Worm (Caenorhabditis elegans) whole organism, L4 larva: Measurements from ENCODE around the gene Y19D2B.1.
A peak's percentile ranks its signal among the peaks of the same experiment; 100 is the strongest.

Experiments used
- F10B5.3 ChIP-seq: sonication (generic microtip); optimal IDR thresholded peaks from 2 replicates; lab custom pipeline; 2016; ENCODE audit warnings: mild to moderate bottlenecking, missing genetic modification characterization, missing compliant biosample characterization
- F26F4.8 ChIP-seq: fragments of 200-800 bp; sonication (Bioruptor generic); conservative IDR thresholded peaks from 2 replicates; pipeline ENCODE4 v1.3.6; 2022; ENCODE audit warnings: missing genetic modification characterization, missing compliant biosample characterization
- F44E2.7 ChIP-seq: fragments of 200-800 bp; sonication (Bioruptor generic); IDR thresholded peaks from 2 replicates; pipeline ENCODE4 v2.1.2; 2022; ENCODE audit warnings: missing genetic modification characterization, missing compliant biosample characterization
- T26A8.4 ChIP-seq: fragments of 200-800 bp; sonication (Bioruptor generic); IDR thresholded peaks from 2 replicates; pipeline ENCODE4 v1.3.6; 2022; ENCODE audit warnings: missing genetic modification characterization, missing compliant biosample characterization
- ZK546.5 ChIP-seq, 2 experiments: sonication (generic microtip); optimal IDR thresholded peaks; 2 replicates each; lab custom pipeline; 2017; ENCODE audit warnings: missing biosample characterization in 2 of 2, missing genetic modification characterization in 2 of 2
- aha-1 ChIP-seq: fragments of 150-350 bp; peaks from one replicate; lab custom pipeline; 2014; ENCODE audit warnings: missing biosample characterization, missing genetic modification characterization
- cey-2 ChIP-seq: sonication (generic microtip); optimal IDR thresholded peaks from 3 replicates; lab custom pipeline; 2017; ENCODE audit warnings: missing genetic modification characterization, mild to moderate bottlenecking, missing compliant biosample characterization, antibody characterized with exemption, borderline replicate concordance; ENCODE audit not compliant: insufficient read depth
- duxl-1 ChIP-seq: sonication (generic microtip); optimal IDR thresholded peaks from 2 replicates; lab custom pipeline; 2016; ENCODE audit warnings: mild to moderate bottlenecking, missing genetic modification characterization, moderate library complexity, missing compliant biosample characterization; ENCODE audit not compliant: poor library complexity
- dve-1 ChIP-seq: sonication (generic microtip); optimal IDR thresholded peaks from 2 replicates; lab custom pipeline; 2017; ENCODE audit warnings: antibody characterized with exemption, mild to moderate bottlenecking, missing genetic modification characterization, missing compliant biosample characterization; ENCODE audit not compliant: insufficient read depth
- gei-8 ChIP-seq: fragments of 200-800 bp; sonication (Bioruptor generic); optimal IDR thresholded peaks from 2 replicates; lab custom pipeline; 2018; ENCODE audit warnings: mild to moderate bottlenecking, missing genetic modification characterization, missing compliant biosample characterization
- hlh-30 ChIP-seq: sonication (generic microtip); optimal IDR thresholded peaks from 2 replicates; lab custom pipeline; 2017; ENCODE audit warnings: antibody characterized with exemption, mild to moderate bottlenecking, missing genetic modification characterization, missing compliant biosample characterization; ENCODE audit not compliant: insufficient read depth
- lin-29 ChIP-seq: fragments of 200-800 bp; sonication (Bioruptor generic); IDR thresholded peaks from 2 replicates; pipeline ENCODE4 v1.3.6; 2022; ENCODE audit warnings: missing genetic modification reagents, missing genetic modification characterization, missing compliant biosample characterization
- madf-9 ChIP-seq: fragments of 200-800 bp; sonication (Bioruptor generic); conservative IDR thresholded peaks from 2 replicates; pipeline ENCODE4 v1.3.6; 2022; ENCODE audit warnings: missing genetic modification reagents, missing genetic modification characterization, missing compliant biosample characterization
- mdl-1 ChIP-seq, 2 experiments: fragments of 150-350 bp in 1 of 2; sonication (generic microtip) in 1 of 2; optimal IDR thresholded peaks; 2 replicates each; lab custom pipeline; 2014 to 2017; ENCODE audit warnings: missing biosample characterization in 2 of 2, missing genetic modification characterization in 2 of 2
- mep-1 ChIP-seq: fragments of 150-350 bp; sonication (generic microtip); optimal IDR thresholded peaks from 3 replicates; lab custom pipeline; 2014; ENCODE audit warnings: missing biosample characterization, missing genetic modification characterization
- mxl-3 ChIP-seq: fragments of 200-800 bp; sonication (Bioruptor generic); optimal IDR thresholded peaks from 2 replicates; lab custom pipeline; 2018; ENCODE audit warnings: mild to moderate bottlenecking, missing genetic modification characterization, missing compliant biosample characterization
- nhr-237 ChIP-seq: sonication (generic microtip); optimal IDR thresholded peaks from 2 replicates; lab custom pipeline; 2017; ENCODE audit warnings: missing biosample characterization, missing genetic modification characterization
- nhr-25 ChIP-seq: sonication (generic microtip); optimal IDR thresholded peaks from 2 replicates; lab custom pipeline; 2017; ENCODE audit warnings: missing genetic modification characterization, mild to moderate bottlenecking, missing compliant biosample characterization, antibody characterized with exemption, moderate library complexity, borderline replicate concordance; ENCODE audit not compliant: insufficient read depth
- nhr-28 ChIP-seq: fragments of 150-350 bp; optimal IDR thresholded peaks from 2 replicates; lab custom pipeline; 2014; ENCODE audit warnings: missing biosample characterization, missing genetic modification characterization
- nhr-41 ChIP-seq: fragments of 200-800 bp; sonication (Bioruptor generic); IDR thresholded peaks from 2 replicates; pipeline ENCODE4 v1.3.6; 2022; ENCODE audit warnings: missing genetic modification reagents, missing genetic modification characterization, missing compliant biosample characterization
- nhr-6 ChIP-seq: fragments of 150-350 bp; optimal IDR thresholded peaks from 2 replicates; lab custom pipeline; 2014; ENCODE audit warnings: missing biosample characterization, missing genetic modification characterization
- nhr-76 ChIP-seq: fragments of 150-350 bp; optimal IDR thresholded peaks from 2 replicates; lab custom pipeline; 2014; ENCODE audit warnings: missing biosample characterization, missing genetic modification characterization
- php-3 ChIP-seq: fragments of 200-800 bp; sonication (Bioruptor generic); IDR thresholded peaks from 2 replicates; pipeline ENCODE4 v1.3.6; 2022; ENCODE audit warnings: missing genetic modification reagents, missing genetic modification characterization, missing compliant biosample characterization
- pqm-1 ChIP-seq: sonication (generic microtip); optimal IDR thresholded peaks from 2 replicates; lab custom pipeline; 2017; ENCODE audit warnings: missing biosample characterization, missing genetic modification characterization
- rbr-2 ChIP-seq: sonication (generic microtip); optimal IDR thresholded peaks from 2 replicates; lab custom pipeline; 2016; ENCODE audit warnings: missing genotype, missing genetic modification characterization, missing compliant biosample characterization
- set-16 ChIP-seq: fragments of 200-800 bp; sonication (Bioruptor generic); IDR thresholded peaks from 2 replicates; pipeline ENCODE4 v1.3.6; 2022; ENCODE audit warnings: missing genetic modification reagents, missing genetic modification characterization, missing compliant biosample characterization
- snpc-1.2 ChIP-seq: fragments of 200-800 bp; sonication (Bioruptor generic); IDR thresholded peaks from 2 replicates; pipeline ENCODE4 v1.3.6; 2022; ENCODE audit warnings: missing genetic modification reagents, missing genetic modification characterization, missing compliant biosample characterization
- tra-1 ChIP-seq: fragments of 200-800 bp; sonication (Bioruptor generic); IDR thresholded peaks from 2 replicates; pipeline ENCODE4 v1.3.6; 2022; ENCODE audit warnings: missing genetic modification reagents, missing genetic modification characterization, missing compliant biosample characterization
- unc-62 ChIP-seq, 3 experiments: fragments of 150-350 bp in 1 of 3; sonication (generic microtip); optimal IDR thresholded peaks in 2 of 3; peaks in 1 of 3; 1 replicate in 1 of 3; 2 replicates in 2 of 3; lab custom pipeline; 2014 to 2017; ENCODE audit warnings: missing biosample characterization in 3 of 3, missing genetic modification characterization in 3 of 3, missing genetic modification reagents in 3 of 3, missing genotype in 1 of 3
- zag-1 ChIP-seq: fragments of 150-350 bp; optimal IDR thresholded peaks from 2 replicates; lab custom pipeline; 2014; ENCODE audit warnings: missing biosample characterization, missing genetic modification characterization
- ztf-7 ChIP-seq: fragments of 150-350 bp; optimal IDR thresholded peaks from 2 replicates; lab custom pipeline; 2014; ENCODE audit warnings: missing biosample characterization, missing genetic modification characterization

Y19D2B.1 gene

ce11 chrII:10894996-10895395 is 27.8 kb downstream of the Y19D2B.1 start, which contains the start of gene sra-10:
Gene sra-10 (minus strand): TSS chrII:10895096.
- TF ChIP-seq snpc-1.2 (no peak), pqm-1 (tag; lab: Kevin White, UChicago) (no peak), F26F4.8 (GFP tag; lab: Robert Waterston, UW) (no peak), gei-8 (GFP tag; lab: Kevin White, UChicago) (no peak), rbr-2 (tag; lab: Kevin White, UChicago) (no peak)
- TF ChIP-seq, all 104 proteins: peak for 0

ce11 chrII:10888979-10889378 is 33.8 kb downstream of the Y19D2B.1 start, which contains the start of gene ptr-8:
Gene ptr-8 (plus strand): TSS chrII:10889279.
- TF ChIP-seq php-3 (GFP tag; lab: Robert Waterston, UW), result no peak
- no peak for TF ChIP-seq lin-29
- no peak for TF ChIP-seq tra-1
- no peak for TF ChIP-seq T26A8.4 (GFP tag; lab: Robert Waterston, UW)
- TF ChIP-seq dve-1 (tag; lab: Kevin White, UChicago), result no peak
- no peak for TF ChIP-seq madf-9 (GFP tag; lab: Robert Waterston, UW)
- TF ChIP-seq ZK546.5 (tag; optimal IDR thresholded peaks at IDR 0.05; lab: Kevin White, UChicago), result no peak
- no peak for TF ChIP-seq duxl-1 (tag; lab: Kevin White, UChicago)
- TF ChIP-seq cey-2 (tag; lab: Kevin White, UChicago), result no peak
- TF ChIP-seq unc-62 (GFP tag; optimal IDR thresholded peaks at IDR 0.05 in 1 of 2; lab: Kevin White, UChicago), result no peak
- no peak for TF ChIP-seq unc-62 (tag; optimal IDR thresholded peaks at IDR 0.05; lab: Kevin White, UChicago)
- no peak for TF ChIP-seq nhr-6
- no peak for TF ChIP-seq nhr-76 (tag; lab: Kevin White, UChicago)
- TF ChIP-seq nhr-41, result no peak
- TF ChIP-seq ztf-7 (tag; lab: Kevin White, UChicago), result no peak
- no peak for TF ChIP-seq zag-1 (tag; lab: Kevin White, UChicago)
- TF ChIP-seq, all 104 proteins: peak for 0

ce11 chrII:10887097-10887496 is 35.7 kb downstream of the Y19D2B.1 start:
- TF ChIP-seq mdl-1 (tag; optimal IDR thresholded peaks at IDR 0.05; lab: Kevin White, UChicago) (peak in 1 of 2 experiments; percentile 38), nhr-237 (tag; lab: Kevin White, UChicago) (no peak), nhr-28 (tag; lab: Kevin White, UChicago) (peak; percentile 93), php-3 (GFP tag; lab: Robert Waterston, UW) (no peak), mep-1 (tag; lab: Kevin White, UChicago) (peak; percentile 7), aha-1 (tag; lab: Kevin White, UChicago) (peak; percentile 19), unc-62 (GFP tag; optimal IDR thresholded peaks at IDR 0.05 in 1 of 2; lab: Kevin White, UChicago) (peak in 1 of 2 experiments; percentile 87), unc-62 (tag; optimal IDR thresholded peaks at IDR 0.05; lab: Kevin White, UChicago) (no peak), F44E2.7 (GFP tag; lab: Robert Waterston, UW) (no peak), hlh-30 (tag; lab: Kevin White, UChicago) (peak; percentile 56), set-16 (GFP tag; lab: Robert Waterston, UW) (no peak), mxl-3 (GFP tag; lab: Kevin White, UChicago) (no peak), nhr-6 (no peak), nhr-25 (tag; lab: Kevin White, UChicago) (peak; percentile 29)

ce11 chrII:10885868-10886514 is 36.8 kb downstream of the Y19D2B.1 start, which contains the start of gene F44F4.3:
Gene F44F4.3 (minus strand): TSS chrII:10885918.
- TF ChIP-seq aha-1 (tag; lab: Kevin White, UChicago) (peak; percentile 52), F10B5.3 (tag; lab: Kevin White, UChicago) (no peak), nhr-28 (tag; lab: Kevin White, UChicago) (peak; percentile 3), hlh-30 (tag; lab: Kevin White, UChicago) (peak; percentile 14)
